Worm (Caenorhabditis elegans) whole organism, young adult: ENCODE results near the gene F20D6.1.

Experiments
- F23B12.7 ChIP-seq: sonication (generic microtip); optimal IDR thresholded peaks from 2 replicates; lab custom pipeline; 2017; ENCODE audit warnings: missing genetic modification characterization, mild to moderate bottlenecking, missing compliant biosample characterization, antibody characterized with exemption, moderate library complexity; ENCODE audit not compliant: insufficient read depth
- Y53F4B.3 ChIP-seq: fragments of 200-800 bp; sonication (Bioruptor generic); IDR thresholded peaks from 2 replicates; pipeline ENCODE4 v1.3.6; 2022; ENCODE audit warnings: missing genetic modification reagents, missing genetic modification characterization, missing compliant biosample characterization
- attf-6 ChIP-seq: fragments of 200-800 bp; sonication (Bioruptor generic); IDR thresholded peaks from 2 replicates; pipeline ENCODE4 v1.3.6; 2022; ENCODE audit warnings: missing genetic modification reagents, missing genetic modification characterization, missing compliant biosample characterization
- pbrm-1 ChIP-seq: fragments of 200-800 bp; sonication (Bioruptor generic); IDR thresholded peaks from 2 replicates; pipeline ENCODE4 v1.3.6; 2022; ENCODE audit warnings: missing genetic modification reagents, missing genetic modification characterization, missing compliant biosample characterization
- ztf-22 ChIP-seq: fragments of 200-800 bp; sonication (Bioruptor generic); optimal IDR thresholded peaks from 2 replicates; lab custom pipeline; 2018; ENCODE audit warnings: mild to moderate bottlenecking, missing genetic modification characterization, moderate library complexity, missing compliant biosample characterization
- ztf-25 ChIP-seq: fragments of 200-800 bp; sonication (Bioruptor generic); IDR thresholded peaks from 2 replicates; pipeline ENCODE4 v1.3.6; 2022; ENCODE audit warnings: missing genetic modification reagents, missing genetic modification characterization, missing compliant biosample characterization

DNA sequence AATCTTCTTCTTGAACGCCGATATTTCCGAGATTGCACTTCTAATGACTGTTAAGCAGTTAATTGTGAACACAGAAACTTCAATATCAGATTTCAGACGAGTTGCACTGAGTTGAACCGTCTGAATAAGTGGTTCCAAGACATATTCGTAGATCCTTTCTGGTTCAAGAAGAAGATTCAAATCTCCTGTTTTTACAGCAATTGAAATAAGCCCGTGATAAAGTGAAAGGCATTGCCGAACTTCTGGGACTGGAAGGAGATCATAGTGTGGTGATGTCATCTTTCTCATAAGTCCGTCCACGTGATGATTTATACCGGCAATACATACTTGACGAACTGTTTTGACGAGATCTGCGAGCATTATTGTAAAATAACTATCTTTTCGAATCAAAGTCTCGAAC, 29.0 kb downstream of the F20D6.1 start:
- TF ChIP-seq ztf-25: no peak
- TF ChIP-seq ztf-22 (GFP tag; lab: Kevin White, UChicago): no peak
- no peak for TF ChIP-seq pbrm-1 (GFP tag; lab: Robert Waterston, UW)
- no peak for TF ChIP-seq attf-6 (GFP tag; lab: Robert Waterston, UW)
- no peak for TF ChIP-seq F23B12.7
- TF ChIP-seq Y53F4B.3 (GFP tag; lab: Robert Waterston, UW): no peak
